Worm (Caenorhabditis elegans) whole organism, L4/young adult: ENCODE data around the gene mtx-2.

Experiments
- W03F9.2 ChIP-seq: fragments of 150-350 bp; optimal IDR thresholded peaks from 2 replicates; lab custom pipeline; 2014; ENCODE audit warnings: missing biosample characterization, missing genetic modification characterization
- dao-5 ChIP-seq: sonication (generic microtip); optimal IDR thresholded peaks from 2 replicates; lab custom pipeline; 2016; ENCODE audit warnings: missing genotype, missing genetic modification characterization, moderate library complexity, missing compliant biosample characterization
- him-1 ChIP-seq: sonication (generic microtip); optimal IDR thresholded peaks from 2 replicates; lab custom pipeline; 2016; ENCODE audit warnings: missing genotype, missing genetic modification reagents, missing genetic modification characterization, missing compliant biosample characterization

Gene mtx-2

DNA sequence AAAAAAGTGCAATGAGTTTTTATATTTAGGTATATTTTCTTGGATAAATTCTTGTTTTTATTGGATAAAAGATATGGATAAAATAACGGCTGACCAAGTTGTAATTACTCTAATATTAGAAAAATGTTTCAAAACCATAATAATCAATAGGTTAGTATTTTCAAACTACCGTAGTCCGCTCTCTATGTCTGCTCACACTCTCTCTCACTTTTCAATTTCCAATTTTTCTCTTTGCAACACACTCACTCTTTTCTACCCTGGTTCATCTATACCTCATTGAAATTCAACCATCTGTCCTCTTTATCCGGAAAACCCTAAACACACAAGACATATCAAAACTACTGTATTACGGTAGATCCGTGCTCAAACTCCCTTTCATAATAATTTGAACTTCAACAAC, 15.9 kb upstream of the mtx-2 start:
- TF ChIP-seq dao-5 = no peak
- no peak for TF ChIP-seq W03F9.2
- TF ChIP-seq him-1 (tag; lab: Kevin White, UChicago) = no peak

DNA sequence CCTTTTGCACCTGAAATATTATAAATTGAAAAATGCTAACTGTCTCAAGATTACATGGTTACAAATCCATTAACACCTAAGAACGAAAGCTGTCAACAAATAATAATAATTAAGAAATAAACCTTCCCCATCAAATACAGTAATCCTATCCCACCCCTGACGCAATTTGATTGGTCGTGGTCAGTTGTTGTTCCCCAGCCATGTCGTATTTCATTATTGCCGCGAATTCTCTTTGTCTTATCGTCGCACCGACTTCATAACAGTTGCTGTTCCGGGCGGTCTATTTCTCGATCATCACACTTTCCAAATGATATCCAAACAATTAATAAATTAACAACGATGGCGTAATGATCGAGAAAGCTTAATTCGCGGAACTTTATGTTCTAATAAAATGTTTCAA, 15.1 kb upstream of the mtx-2 start:
- TF ChIP-seq dao-5 (no peak), him-1 (tag; lab: Kevin White, UChicago) (no peak), W03F9.2 (no peak)

DNA sequence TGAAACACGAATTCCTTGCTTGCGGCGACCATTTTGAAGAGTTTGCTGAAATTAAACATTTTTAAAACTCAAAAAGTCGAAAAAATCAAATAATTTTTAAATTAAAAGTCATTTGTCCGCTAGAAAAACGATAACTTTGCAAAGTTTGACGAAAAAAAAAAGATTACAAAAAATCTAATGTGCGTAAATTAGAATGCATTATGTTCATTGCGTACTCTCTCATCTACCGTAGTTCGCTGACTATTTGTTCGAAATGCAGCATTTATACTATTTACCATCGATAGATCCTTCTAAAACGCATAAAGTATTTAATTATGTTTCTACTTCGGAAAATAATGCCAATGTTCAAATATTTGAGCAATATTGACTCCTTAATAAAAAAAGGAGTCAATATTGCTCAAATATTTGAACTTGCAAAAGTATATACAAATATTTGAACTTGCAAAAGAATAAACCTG, 12.6 kb upstream of the mtx-2 start, which contains the start of gene bath-15:
Gene bath-15, minus strand, starts transcription at position 51 of the 458 bp plus-strand sequence.
- TF ChIP-seq dao-5 (no peak), him-1 (tag; lab: Kevin White, UChicago) (no peak), W03F9.2 (no peak)

DNA sequence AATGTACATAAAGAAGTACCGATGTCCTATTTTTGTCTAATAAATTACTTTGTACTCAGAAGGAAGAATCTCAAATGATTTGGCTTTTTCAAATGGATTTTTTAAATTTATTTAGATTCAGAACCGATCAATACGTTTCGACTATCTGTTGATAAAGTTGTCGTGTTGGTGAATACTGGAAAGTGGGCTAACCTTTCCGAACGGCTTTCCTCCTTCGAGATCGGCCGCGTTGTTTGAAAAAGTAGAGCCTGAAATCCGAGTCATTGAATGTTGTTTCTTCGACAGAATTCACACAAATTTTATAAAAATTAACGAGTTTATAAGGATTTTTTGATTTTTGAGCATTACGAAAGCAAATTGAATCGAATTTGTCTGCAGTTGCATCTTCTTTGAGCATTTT, 10.4 kb upstream of the mtx-2 start:
- no peak for TF ChIP-seq W03F9.2

- TF ChIP-seq dao-5 (no peak), W03F9.2 (no peak), him-1 (tag; lab: Kevin White, UChicago) (no peak)
Observed at ce11 chrIII:7772901-7773300, 9.5 kb upstream of the mtx-2 start, which contains the start of the genes ZK686.6 and ZK686.1. ZK686.6 (minus strand) TSS chrIII:7773001. ZK686.1 (plus strand) TSS chrIII:7773134.

ce11 chrIII:7770986-7771385, 7.6 kb upstream of the mtx-2 start:
- TF ChIP-seq W03F9.2 = peak; percentile 8

DNA sequence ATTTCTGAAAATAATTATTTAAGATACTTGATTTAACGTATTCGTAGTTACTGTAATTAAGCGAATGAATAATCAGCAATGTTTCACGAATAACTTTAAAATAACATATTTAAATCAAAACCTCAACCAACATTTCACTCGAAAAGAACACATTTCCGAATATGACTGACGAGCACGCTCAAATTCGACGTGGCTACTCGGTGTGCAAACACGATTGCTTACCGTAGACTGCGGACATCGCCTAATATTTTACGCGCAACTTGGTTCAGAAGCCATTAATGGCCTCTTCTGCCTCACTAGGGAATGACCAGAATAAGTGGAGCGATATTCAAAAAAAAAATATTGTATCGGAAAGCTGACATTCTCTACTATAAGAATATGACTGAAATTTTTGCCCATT, 6.6 kb upstream of the mtx-2 start, which contains the start of gene snu-23:
Gene snu-23, minus strand, starts transcription at position 156 of the 400 bp plus-strand sequence.
- TF ChIP-seq him-1 (tag; lab: Kevin White, UChicago) = no peak
- no peak for TF ChIP-seq W03F9.2
- no peak for TF ChIP-seq dao-5

ce11 chrIII:7768963-7769362, 5.6 kb upstream of the mtx-2 start, which contains the start of gene ZK686.3:
ZK686.3 (minus strand) TSS chrIII:7769063.
- TF ChIP-seq dao-5 (no peak), him-1 (tag; lab: Kevin White, UChicago) (no peak), W03F9.2 (no peak)

DNA sequence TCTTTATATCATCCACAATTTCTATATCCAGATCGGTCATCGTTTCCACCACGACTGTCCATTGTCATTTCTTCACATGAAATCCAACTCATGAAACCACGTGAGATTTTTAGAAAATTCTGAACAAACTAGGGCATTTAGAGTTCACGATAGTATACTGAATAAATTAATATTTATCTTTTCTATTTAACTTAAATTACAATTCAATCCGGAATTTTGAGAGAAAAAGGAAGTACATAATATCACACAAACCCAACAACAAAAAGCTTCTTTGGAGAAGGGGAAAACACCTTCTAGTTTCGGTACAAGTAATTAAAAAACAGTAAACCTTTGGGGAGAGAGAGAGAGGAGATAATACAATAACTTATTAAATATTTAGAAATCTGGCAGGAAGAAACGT, 4.0 kb upstream of the mtx-2 start, which contains the start of gene ZK686.5:
Gene ZK686.5, minus strand, starts transcription at position 101 of the 400 bp plus-strand sequence.
- no peak for TF ChIP-seq dao-5
- no peak for TF ChIP-seq him-1 (tag; lab: Kevin White, UChicago)
- no peak for TF ChIP-seq W03F9.2

DNA sequence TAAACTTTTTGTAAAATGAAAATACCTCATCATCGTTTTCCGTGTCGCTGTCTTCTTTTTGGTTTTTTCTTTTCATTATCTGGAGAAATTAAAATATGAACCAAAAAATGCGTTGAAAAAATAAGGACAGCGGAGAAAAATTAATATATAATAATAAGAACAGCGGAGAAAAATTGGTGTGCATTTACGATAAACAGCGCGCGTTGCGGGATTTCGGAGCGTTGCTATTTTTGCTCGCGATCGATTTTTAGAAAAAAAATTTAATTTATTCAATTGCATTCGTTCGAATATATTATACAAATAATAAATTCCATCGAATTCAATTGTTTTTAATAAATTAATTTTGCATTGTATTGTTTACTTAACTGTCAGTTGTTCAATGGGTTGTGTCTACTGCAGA, 2.6 kb upstream of the mtx-2 start, which contains the start of gene ZK686.2:
Gene ZK686.2, minus strand, starts transcription at position 79 of the 400 bp plus-strand sequence.
- no peak for TF ChIP-seq him-1 (tag; lab: Kevin White, UChicago)
- no peak for TF ChIP-seq dao-5
- TF ChIP-seq W03F9.2 = no peak

- no peak for TF ChIP-seq him-1 (tag; lab: Kevin White, UChicago)
- no peak for TF ChIP-seq dao-5
- no peak for TF ChIP-seq W03F9.2
Observed at ce11 chrIII:7762250-7762649, 1.2 kb downstream of the mtx-2 start.

ce11 chrIII:7758562-7758961, 4.8 kb downstream of the mtx-2 start, which contains the start of gene pcp-1:
pcp-1 (plus strand) TSS chrIII:7758903.
- TF ChIP-seq him-1 (tag; lab: Kevin White, UChicago) (no peak), dao-5 (no peak), W03F9.2 (no peak)

DNA sequence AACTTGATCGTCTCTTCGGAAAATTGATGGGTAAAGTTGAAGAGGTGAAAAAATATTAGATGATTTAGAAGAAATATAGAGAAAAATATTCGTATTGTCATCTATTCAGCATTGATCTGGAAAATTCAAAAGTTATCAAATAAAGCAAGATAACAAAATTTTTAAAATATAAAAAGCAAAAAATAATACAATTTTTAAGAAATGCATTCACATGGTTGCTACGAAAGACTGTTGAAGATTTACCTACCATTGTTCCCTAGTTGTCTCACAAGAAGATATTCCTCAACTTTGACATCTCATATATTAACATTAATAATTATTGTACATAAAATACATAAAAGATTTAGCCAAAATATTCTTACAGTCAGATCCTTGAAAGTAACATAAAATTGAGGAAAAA, 9.1 kb downstream of the mtx-2 start, which contains the start of gene cdh-3:
Gene cdh-3, minus strand, starts transcription at position 101 of the 400 bp plus-strand sequence.
- TF ChIP-seq W03F9.2 (no peak), dao-5 (no peak), him-1 (tag; lab: Kevin White, UChicago) (no peak)

DNA sequence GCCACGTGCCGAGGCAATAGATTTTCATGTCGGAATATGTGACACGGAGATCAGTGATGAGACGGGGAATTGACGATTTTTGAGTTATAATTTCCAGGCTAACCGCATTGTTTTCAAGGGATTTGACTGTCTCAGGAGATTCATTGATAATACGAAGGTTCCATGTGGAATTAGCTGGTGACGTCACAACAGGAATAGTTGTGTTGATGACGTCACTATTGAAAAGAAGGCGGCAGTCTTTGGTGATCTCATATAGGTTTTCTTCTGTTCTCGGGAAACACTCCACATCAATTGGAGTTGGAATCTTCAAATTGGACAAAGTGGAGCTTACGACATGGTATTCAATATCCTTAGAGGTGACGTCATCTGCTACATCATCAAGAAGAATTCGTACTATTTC, 20.2 kb downstream of the mtx-2 start:
- TF ChIP-seq dao-5 (no peak), him-1 (tag; lab: Kevin White, UChicago) (no peak), W03F9.2 (no peak)

DNA sequence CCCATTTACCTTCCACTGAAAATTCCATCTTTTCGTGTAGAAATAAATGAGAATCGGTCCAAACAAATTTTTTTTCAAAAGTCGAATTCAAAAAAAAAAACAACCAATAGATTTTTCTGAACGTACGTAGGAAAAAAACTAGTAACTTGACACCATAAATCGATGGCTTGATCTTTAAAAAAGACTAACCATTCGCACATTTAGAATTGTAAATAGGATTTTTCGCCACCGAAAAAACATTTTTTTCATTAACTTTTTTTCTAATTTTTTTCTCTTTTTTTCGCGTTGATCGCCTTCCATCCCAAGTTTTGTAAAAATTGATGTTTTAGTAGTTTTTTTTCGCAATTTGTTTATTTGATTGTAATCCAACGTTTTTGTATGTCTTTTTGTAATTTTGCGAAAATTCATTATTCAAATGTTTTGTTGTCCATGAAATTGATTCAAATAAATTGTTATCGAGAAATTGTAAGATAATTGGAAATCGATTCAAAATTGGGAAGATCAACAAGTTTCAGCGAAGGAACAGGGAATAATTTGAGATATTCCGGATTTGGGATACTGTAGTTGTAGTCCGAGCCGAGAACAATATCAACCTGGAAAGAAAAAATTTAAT, 25.7 kb downstream of the mtx-2 start:
- TF ChIP-seq him-1 (tag; lab: Kevin White, UChicago) (peak; percentile 16), W03F9.2 (no peak), dao-5 (no peak)

- no peak for TF ChIP-seq dao-5
- no peak for TF ChIP-seq him-1 (tag; lab: Kevin White, UChicago)
- TF ChIP-seq W03F9.2 = no peak
Observed at ce11 chrIII:7736806-7737205, 26.6 kb downstream of the mtx-2 start.
